Worm (Caenorhabditis elegans): ENCODE results near the gene C09F12.2.

The C09F12.2 gene

ce11 chrX:11036114-11037087, 17.3 kb upstream of the C09F12.2 start:
- TF ChIP-seq ceh-40 (GFP tag; IDR thresholded peaks at IDR 0.05): no peak
- peak; percentile 53 for TF ChIP-seq nhr-80 (tag; optimal IDR thresholded peaks at IDR 0.05)
- no peak for TF ChIP-seq tbx-9 (tag; optimal IDR thresholded peaks at IDR 0.05; ENCODE audit: borderline replicate concordance)
- no peak for TF ChIP-seq xnd-1 (tag; optimal IDR thresholded peaks at IDR 0.05)
- TF ChIP-seq hmg-1.2 (GFP tag; IDR thresholded peaks at IDR 0.05): peak; percentile 20; the same call in 1 of the 2 replicates
- TF ChIP-seq F39B2.1 (GFP tag; IDR thresholded peaks at IDR 0.05): no peak

DNA sequence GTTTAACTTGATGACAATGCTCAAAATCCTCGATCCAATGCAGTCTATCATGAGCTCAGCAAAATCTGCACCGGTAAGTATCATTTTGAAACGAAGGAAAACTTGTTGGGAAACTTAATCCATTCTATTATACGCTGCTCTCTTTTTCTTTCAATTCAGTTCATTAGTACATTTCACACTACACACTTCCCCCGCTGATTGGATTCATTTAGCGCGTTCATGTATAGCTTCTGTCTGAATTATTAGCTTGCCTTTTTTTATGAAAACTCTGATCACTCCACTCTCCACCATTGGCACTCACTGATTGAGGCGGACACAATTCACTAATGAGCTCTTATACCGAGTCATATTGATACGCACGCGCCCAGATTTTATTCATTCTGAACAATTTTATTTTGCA, 15.5 kb upstream of the C09F12.2 start:
- TF ChIP-seq B0336.3 (GFP tag; IDR thresholded peaks at IDR 0.05) (no peak), rcor-1 (GFP tag; IDR thresholded peaks at IDR 0.05) (no peak), aptf-3 (GFP tag; IDR thresholded peaks at IDR 0.05) (no peak), nhr-80 (tag; optimal IDR thresholded peaks at IDR 0.05) (no peak), fkh-3 (tag; optimal IDR thresholded peaks at IDR 0.05) (no peak), hmg-20 (GFP tag; IDR thresholded peaks at IDR 0.05) (no peak), nfya-1 (tag; optimal IDR thresholded peaks at IDR 0.05; ENCODE audit: borderline replicate concordance, insufficient read depth) (no peak), cebp-2 (GFP tag; IDR thresholded peaks at IDR 0.05) (no peak), him-1 (tag; optimal IDR thresholded peaks at IDR 0.05) (no peak), ztf-28 (GFP tag; IDR thresholded peaks at IDR 0.05) (no peak), ztf-22 (GFP tag; optimal IDR thresholded peaks at IDR 0.05) (no peak), sdz-38 (tag; optimal IDR thresholded peaks at IDR 0.05) (no peak), lsl-1 (GFP tag; optimal IDR thresholded peaks at IDR 0.05) (no peak)

DNA sequence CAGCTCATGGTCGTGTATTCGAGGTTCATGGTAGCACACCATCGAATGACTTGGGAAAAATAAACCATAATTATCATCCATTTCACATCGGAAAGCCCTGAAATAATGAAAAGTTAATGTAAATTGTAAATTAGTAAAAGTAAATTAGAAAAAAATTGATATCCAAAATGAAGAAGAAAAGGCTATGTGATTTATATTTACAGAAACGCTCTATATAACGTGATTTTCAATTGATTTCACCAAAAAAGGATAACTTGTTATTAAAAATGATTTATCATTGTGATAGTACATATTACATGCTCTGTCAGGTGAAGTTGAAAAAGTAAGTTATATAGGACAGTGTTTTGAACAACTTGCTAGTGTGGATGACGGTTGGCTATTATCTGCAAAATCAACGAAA, 10.9 kb upstream of the C09F12.2 start, which contains the start of gene C09F12.3:
Gene C09F12.3 (minus strand): TSS at position 101 of the 400 bp plus-strand sequence.
- TF ChIP-seq F57C9.4 (tag; optimal IDR thresholded peaks at IDR 0.05): no peak
- no peak for TF ChIP-seq let-526 (GFP tag; IDR thresholded peaks at IDR 0.05)
- TF ChIP-seq zim-3 (tag; optimal IDR thresholded peaks at IDR 0.05): no peak

- TF ChIP-seq B0261.1 (tag; optimal IDR thresholded peaks at IDR 0.05) (no peak), T26A5.8 (tag; optimal IDR thresholded peaks at IDR 0.05) (no peak), let-607 (tag; optimal IDR thresholded peaks at IDR 0.05) (peak in 1 of 2 experiments; percentile 51), ztf-25 (GFP tag; IDR thresholded peaks at IDR 0.05) (no peak), mes-4 (tag; optimal IDR thresholded peaks at IDR 0.05) (no peak), ekl-4 (GFP tag; IDR thresholded peaks at IDR 0.05) (no peak), Y53G8AR.9 (GFP tag; conservative IDR thresholded peaks at IDR 0.05) (no peak), atf-7 (tag; optimal IDR thresholded peaks at IDR 0.05) (peak; percentile 72), unc-62 (GFP tag; optimal IDR thresholded peaks at IDR 0.05) (no peak), hrde-1 (tag; optimal IDR thresholded peaks at IDR 0.05; ENCODE audit: borderline replicate concordance) (no peak), T07F8.4 (tag; optimal IDR thresholded peaks at IDR 0.05) (no peak), nfya-1 (tag; optimal IDR thresholded peaks at IDR 0.05; ENCODE audit: borderline replicate concordance, insufficient read depth) (no peak), ceh-79 (tag; optimal IDR thresholded peaks at IDR 0.05) (no peak), tbx-9 (tag; optimal IDR thresholded peaks at IDR 0.05; ENCODE audit: borderline replicate concordance) (no peak), ets-4 (GFP tag; optimal IDR thresholded peaks at IDR 0.05) (peak; percentile 22), B0019.2 (GFP tag; conservative IDR thresholded peaks at IDR 0.05) (no peak), mxl-1 (tag; optimal IDR thresholded peaks at IDR 0.05) (no peak), dox-1 (GFP tag; IDR thresholded peaks at IDR 0.05) (peak; percentile 54; the same call in 1 of the 2 replicates), Y56A3A.18 (GFP tag; IDR thresholded peaks at IDR 0.05) (no peak), lin-54 (GFP tag; optimal IDR thresholded peaks at IDR 0.05) (no peak), ceh-100 (GFP tag; IDR thresholded peaks at IDR 0.05) (no peak), ama-1 (optimal IDR thresholded peaks at IDR 0.05) (no peak), ama-1 (GFP tag; optimal IDR thresholded peaks at IDR 0.05) (no peak), C06A6.2 (GFP tag; conservative IDR thresholded peaks at IDR 0.05) (no peak), let-526 (GFP tag; IDR thresholded peaks at IDR 0.05) (no peak)
Observed at ce11 chrX:11047183-11047582, 6.5 kb upstream of the C09F12.2 start, which contains the start of gene clc-1. clc-1 (plus strand) TSS chrX:11047446.

Data from whole organism, young adult.